Fruit fly (Drosophila melanogaster) whole organism, embryonic: ENCODE results near the gene CG10011.

Experiments used
- Adf1 ChIP-seq: fragments of 200-800 bp; sonication (Bioruptor generic); IDR thresholded peaks from 2 replicates; pipeline ENCODE4 v1.3.6; 2022; ENCODE audit warnings: missing biosample characterization, missing genetic modification characterization
- Awh ChIP-seq: fragments of 200-800 bp; sonication (Bioruptor generic); IDR thresholded peaks from 2 replicates; pipeline ENCODE4, ENCODE4 v1.3.6; 2022; ENCODE audit warnings: missing biosample characterization, missing genetic modification characterization
- CG10979 ChIP-seq: fragments of 200-800 bp; sonication (Bioruptor generic); optimal IDR thresholded peaks from 2 replicates; lab custom pipeline; 2018; ENCODE audit warnings: missing biosample characterization, mild to moderate bottlenecking, missing genetic modification characterization, moderate library complexity
- CG11723 ChIP-seq: fragments of 200-800 bp; sonication (Bioruptor generic); optimal IDR thresholded peaks from 2 replicates; lab custom pipeline; 2017; ENCODE audit warnings: missing biosample characterization, mild to moderate bottlenecking, missing genetic modification characterization
- CG12391 ChIP-seq: fragments of 200-800 bp; sonication (Bioruptor generic); optimal IDR thresholded peaks from 3 replicates; lab custom pipeline; 2018; ENCODE audit warnings: missing biosample characterization, mild to moderate bottlenecking, missing genetic modification characterization, moderate library complexity
- CG12769 ChIP-seq: fragments of 200-800 bp; sonication (Bioruptor generic); optimal IDR thresholded peaks from 2 replicates; lab custom pipeline; 2019; ENCODE audit warnings: missing biosample characterization, mild to moderate bottlenecking, missing genetic modification characterization, moderate library complexity
- CG14710 ChIP-seq: fragments of 200-800 bp; sonication (Bioruptor generic); optimal IDR thresholded peaks from 3 replicates; lab custom pipeline; 2019; ENCODE audit warnings: missing biosample characterization, mild to moderate bottlenecking, missing genetic modification characterization, moderate library complexity
- CG1602 ChIP-seq: fragments of 200-800 bp; sonication (Bioruptor generic); optimal IDR thresholded peaks from 3 replicates; lab custom pipeline; 2016; ENCODE audit warnings: missing biosample characterization, missing genetic modification characterization
- CG1603 ChIP-seq: fragments of 200-800 bp; sonication (Bioruptor generic); optimal IDR thresholded peaks from 2 replicates; lab custom pipeline; 2019; ENCODE audit warnings: missing biosample characterization, mild to moderate bottlenecking, missing genetic modification characterization, moderate library complexity
- CG1647 ChIP-seq: fragments of 200-800 bp; sonication (Bioruptor generic); optimal IDR thresholded peaks from 3 replicates; lab custom pipeline; 2016; ENCODE audit warnings: missing biosample characterization, missing genetic modification characterization
- CG16815 ChIP-seq: fragments of 200-800 bp; sonication (Bioruptor generic); optimal IDR thresholded peaks from 3 replicates; lab custom pipeline; 2017; ENCODE audit warnings: missing biosample characterization, mild to moderate bottlenecking, missing genetic modification characterization
- CG17361 ChIP-seq: fragments of 200-800 bp; sonication (Bioruptor generic); IDR thresholded peaks from 3 replicates; pipeline ENCODE4 v1.3.6; 2022; ENCODE audit warnings: missing biosample characterization, missing genetic modification characterization
- CG1792 ChIP-seq: fragments of 200-800 bp; sonication (Bioruptor generic); optimal IDR thresholded peaks from 2 replicates; lab custom pipeline; 2016; ENCODE audit warnings: missing biosample characterization, missing genetic modification characterization
- CG18011 ChIP-seq: fragments of 200-800 bp; sonication (Bioruptor generic); optimal IDR thresholded peaks from 2 replicates; lab custom pipeline; 2017; ENCODE audit warnings: missing biosample characterization, missing genetic modification characterization, mild to moderate bottlenecking, moderate library complexity, missing genotype
- CG18262 ChIP-seq: fragments of 200-800 bp; optimal IDR thresholded peaks from 3 replicates; lab custom pipeline; 2019; ENCODE audit warnings: missing biosample characterization, mild to moderate bottlenecking, missing genetic modification characterization, moderate library complexity
- CG18764 ChIP-seq: fragments of 200-800 bp; sonication (Bioruptor generic); optimal IDR thresholded peaks from 3 replicates; lab custom pipeline; 2016; ENCODE audit warnings: missing biosample characterization, missing genetic modification characterization
- CG30403 ChIP-seq: fragments of 200-800 bp; sonication (Bioruptor generic); optimal IDR thresholded peaks from 3 replicates; lab custom pipeline; 2016; ENCODE audit warnings: missing biosample characterization, missing genetic modification characterization
- CG30431 ChIP-seq: fragments of 200-800 bp; sonication (Bioruptor generic); optimal IDR thresholded peaks from 2 replicates; lab custom pipeline; 2017; ENCODE audit warnings: missing biosample characterization, missing genetic modification characterization
- CG33213 ChIP-seq: fragments of 200-800 bp; sonication (Bioruptor generic); optimal IDR thresholded peaks from 3 replicates; lab custom pipeline; 2016; ENCODE audit warnings: missing biosample characterization, missing genetic modification characterization
- CG34224 ChIP-seq: fragments of 200-800 bp; sonication (Bioruptor generic); IDR thresholded peaks from 3 replicates; pipeline ENCODE4 v1.3.6; 2022; ENCODE audit warnings: missing biosample characterization, missing genetic modification characterization; ENCODE audit not compliant: partially characterized antibody
- CG3847 ChIP-seq: fragments of 200-800 bp; sonication (Bioruptor generic); IDR thresholded peaks from 2 replicates; pipeline ENCODE4 v1.3.6; 2022; ENCODE audit warnings: missing biosample characterization, missing genetic modification characterization
- CG3995 ChIP-seq: fragments of 200-800 bp; sonication (Bioruptor generic); optimal IDR thresholded peaks from 3 replicates; lab custom pipeline; 2016; ENCODE audit warnings: missing biosample characterization, missing genetic modification characterization
- CG42726 ChIP-seq: fragments of 200-800 bp; sonication (Bioruptor generic); IDR thresholded peaks from 2 replicates; pipeline ENCODE4 v1.3.6; 2022; ENCODE audit warnings: missing biosample characterization, missing genetic modification characterization; ENCODE audit not compliant: partially characterized antibody
- CG6689 ChIP-seq: fragments of 200-800 bp; sonication (Bioruptor generic); IDR thresholded peaks from 2 replicates; pipeline ENCODE4 v1.3.6; 2022; ENCODE audit warnings: missing biosample characterization, missing genetic modification characterization
- CG6765 ChIP-seq: fragments of 200-800 bp; sonication (Bioruptor generic); optimal IDR thresholded peaks from 3 replicates; lab custom pipeline; 2017; ENCODE audit warnings: missing biosample characterization, mild to moderate bottlenecking, missing genetic modification characterization
- CG7271 ChIP-seq: fragments of 200-800 bp; sonication (Bioruptor generic); optimal IDR thresholded peaks from 2 replicates; lab custom pipeline; 2018; ENCODE audit warnings: missing biosample characterization, mild to moderate bottlenecking, missing genetic modification characterization, moderate library complexity
- CG8388 ChIP-seq: fragments of 200-800 bp; sonication (Bioruptor generic); optimal IDR thresholded peaks from 2 replicates; lab custom pipeline; 2019; ENCODE audit warnings: missing biosample characterization, mild to moderate bottlenecking, missing genetic modification characterization, moderate library complexity
- D ChIP-seq, 2 experiments: fragments of 200-800 bp in 1 of 2; fragments of >200 bp in 1 of 2; sonication (Bioruptor generic) in 1 of 2; optimal IDR thresholded peaks; 2 replicates in 1 of 2; 3 replicates in 1 of 2; lab custom pipeline; 2017; ENCODE audit warnings: mild to moderate bottlenecking in 1 of 2, missing biosample characterization in 1 of 2, missing genetic modification characterization in 1 of 2, missing genetic modification reagents in 1 of 2
- D19A ChIP-seq: fragments of 200-800 bp; optimal IDR thresholded peaks from 3 replicates; lab custom pipeline; 2019; ENCODE audit warnings: missing biosample characterization, mild to moderate bottlenecking, missing genetic modification characterization, moderate library complexity
- Dip3 ChIP-seq: fragments of 200-800 bp; sonication (Bioruptor generic); optimal IDR thresholded peaks from 3 replicates; lab custom pipeline; 2016; ENCODE audit warnings: missing biosample characterization, missing genetic modification characterization
- H2.0 ChIP-seq: fragments of 200-800 bp; sonication (Bioruptor generic); IDR thresholded peaks from 2 replicates; pipeline ENCODE4 v1.3.6; 2022; ENCODE audit warnings: missing biosample characterization, missing genetic modification characterization
- Hr39 ChIP-seq: fragments of >200 bp; optimal IDR thresholded peaks from 2 replicates; lab custom pipeline; 2017
- Hsf ChIP-seq: fragments of 200-800 bp; sonication (Bioruptor generic); optimal IDR thresholded peaks from 3 replicates; lab custom pipeline; 2016; ENCODE audit warnings: missing biosample characterization, missing genetic modification characterization
- Med ChIP-seq: fragments of 200-800 bp; sonication (Bioruptor generic); peaks from one replicate; lab custom pipeline; 2016; ENCODE audit warnings: missing biosample characterization, missing genetic modification characterization, mild to moderate bottlenecking, inconsistent platforms, moderate library complexity
- Ravus ChIP-seq: fragments of 200-800 bp; sonication (Bioruptor generic); IDR thresholded peaks from 2 replicates; pipeline ENCODE4 v1.3.6; 2022; ENCODE audit warnings: missing biosample characterization, missing genetic modification characterization
- Rfx ChIP-seq: fragments of 200-800 bp; sonication (Bioruptor generic); IDR thresholded peaks from 2 replicates; pipeline ENCODE4 v1.3.6; 2022; ENCODE audit warnings: missing biosample characterization, missing genetic modification characterization
- Sin3A ChIP-seq: fragments of >200 bp; optimal IDR thresholded peaks from 2 replicates; lab custom pipeline; 2018
- Sox100B ChIP-seq: fragments of 200-800 bp; sonication (Bioruptor generic); optimal IDR thresholded peaks from 3 replicates; lab custom pipeline; 2018; ENCODE audit warnings: missing biosample characterization, mild to moderate bottlenecking, missing genetic modification characterization
- az2 ChIP-seq: fragments of 200-800 bp; sonication (Bioruptor generic); optimal IDR thresholded peaks from 3 replicates; lab custom pipeline; 2016; ENCODE audit warnings: missing biosample characterization, missing genetic modification characterization
- bsh ChIP-seq, 2 experiments: fragments of 200-800 bp; sonication (Bioruptor generic); optimal IDR thresholded peaks; 2 replicates each; lab custom pipeline; 2017 to 2018; ENCODE audit warnings: mild to moderate bottlenecking in 2 of 2, missing biosample characterization in 2 of 2, missing genetic modification characterization in 2 of 2, moderate library complexity in 1 of 2
- dimm ChIP-seq: fragments of 200-800 bp; sonication (Bioruptor generic); IDR thresholded peaks from 2 replicates; pipeline ENCODE4 v1.3.6; 2022; ENCODE audit warnings: missing biosample characterization, missing genetic modification characterization
- emc ChIP-seq: fragments of 200-800 bp; sonication (Bioruptor generic); optimal IDR thresholded peaks from 2 replicates; lab custom pipeline; 2016; ENCODE audit warnings: missing biosample characterization, missing genetic modification characterization
- esg ChIP-seq: fragments of 200-800 bp; sonication (Bioruptor generic); conservative IDR thresholded peaks from 2 replicates; pipeline ENCODE4 v1.3.6; 2022; ENCODE audit warnings: missing biosample characterization, missing genetic modification characterization
- eve ChIP-seq, 2 experiments: fragments of >200 bp; optimal IDR thresholded peaks; 2 replicates each; lab custom pipeline; 2017; ENCODE audit warnings: missing biosample characterization in 2 of 2, missing genetic modification characterization in 2 of 2
- fd102C ChIP-seq: fragments of 200-800 bp; sonication (Bioruptor generic); optimal IDR thresholded peaks from 2 replicates; lab custom pipeline; 2018; ENCODE audit warnings: missing biosample characterization, mild to moderate bottlenecking, missing genetic modification characterization, moderate library complexity
- grau ChIP-seq: fragments of 200-800 bp; optimal IDR thresholded peaks from 3 replicates; lab custom pipeline; 2019; ENCODE audit warnings: missing biosample characterization, mild to moderate bottlenecking, missing genetic modification characterization, moderate library complexity
- otp ChIP-seq: fragments of 200-800 bp; sonication (Bioruptor generic); IDR thresholded peaks from 3 replicates; pipeline ENCODE4, ENCODE4 v1.3.6; 2022; ENCODE audit warnings: missing biosample characterization, missing genetic modification characterization
- sens ChIP-seq: fragments of 200-800 bp; sonication (Bioruptor generic); peaks from one replicate; lab custom pipeline; 2016; ENCODE audit warnings: missing biosample characterization, missing genetic modification characterization
- seq ChIP-seq: fragments of 200-800 bp; sonication (Bioruptor generic); IDR thresholded peaks from 2 replicates; pipeline ENCODE4 v1.3.6; 2022; ENCODE audit warnings: missing biosample characterization, missing genetic modification characterization
- sisA ChIP-seq: fragments of 200-800 bp; sonication (Bioruptor generic); IDR thresholded peaks from 2 replicates; pipeline ENCODE4 v1.3.6; 2022; ENCODE audit warnings: missing biosample characterization, missing genetic modification characterization
- stwl ChIP-seq: fragments of 200-800 bp; sonication (Bioruptor generic); optimal IDR thresholded peaks from 3 replicates; lab custom pipeline; 2018; ENCODE audit warnings: missing biosample characterization, mild to moderate bottlenecking, missing genetic modification characterization, moderate library complexity

CG10011 gene

DNA sequence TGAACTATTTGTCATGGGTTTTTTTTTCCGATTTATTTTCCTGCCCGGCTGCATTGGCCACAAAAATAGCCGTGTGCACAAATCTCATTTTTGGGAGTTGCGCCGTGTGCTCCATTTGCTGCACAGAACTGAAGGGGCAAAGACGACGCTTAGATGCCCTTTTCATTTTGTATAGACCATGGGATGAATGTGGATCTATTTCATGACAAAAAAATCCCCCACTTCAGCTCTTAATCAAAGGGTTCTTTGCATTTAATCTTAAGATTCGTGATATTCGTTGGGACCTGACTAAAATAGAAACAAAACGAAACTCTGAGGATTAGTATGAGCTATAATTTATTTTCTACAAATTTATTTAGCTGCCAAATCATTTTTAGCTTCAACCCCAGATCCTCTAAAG, 4.8 kb downstream of the CG10011 start (continued):
- TF ChIP-seq Ravus (no peak), bsh (GFP tag; optimal IDR thresholded peaks at IDR 0.05; lab: Kevin White, UChicago) (peak in 1 of 2 experiments; percentile 11), stwl (tag; lab: Kevin White, UChicago) (no peak), dimm (no peak), CG42726 (GFP tag; lab: Robert Waterston, UW) (no peak), sisA (GFP tag; lab: Robert Waterston, UW) (0 out of 2 replicates have a peak, but pooled peaks have one; percentile 9), eve (GFP tag; optimal IDR thresholded peaks at IDR 0.05; lab: Kevin White, UChicago) (no peak), CG3995 (no peak), CG30431 (GFP tag; lab: Kevin White, UChicago) (no peak), Med (peak; percentile 10), Hr39 (no peak), CG6765 (GFP tag; lab: Kevin White, UChicago) (no peak), CG34224 (GFP tag; lab: Robert Waterston, UW) (no peak), CG12391 (tag; lab: Kevin White, UChicago) (no peak), CG3847 (GFP tag; lab: Robert Waterston, UW) (no peak), CG8388 (GFP tag; lab: Kevin White, UChicago) (no peak), Awh (GFP tag; lab: Robert Waterston, UW) (no peak), CG1647 (no peak), CG1603 (no peak), H2.0 (GFP tag; lab: Robert Waterston, UW) (no peak), CG10979 (peak; percentile 28), CG18764 (no peak), CG17361 (0 out of 3 replicates have a peak, but pooled peaks have one; percentile 26), seq (GFP tag; lab: Robert Waterston, UW) (no peak), Hsf (GFP tag; lab: Kevin White, UChicago) (no peak), emc (no peak), Dip3 (GFP tag; lab: Kevin White, UChicago) (no peak), CG1792 (GFP tag; lab: Kevin White, UChicago) (no peak), CG18011 (GFP tag; lab: Kevin White, UChicago) (no peak), Adf1 (GFP tag; lab: Robert Waterston, UW) (no peak), az2 (no peak), sens (GFP tag; lab: Kevin White, UChicago) (peak; percentile 39), CG14710 (tag; lab: Kevin White, UChicago) (peak; percentile 24), otp (GFP tag; lab: Robert Waterston, UW) (no peak), Sin3A (lab: Kevin White, UChicago) (no peak), Rfx (GFP tag; lab: Robert Waterston, UW) (no peak), CG33213 (GFP tag; lab: Kevin White, UChicago) (no peak), fd102C (GFP tag; lab: Kevin White, UChicago) (no peak), esg (GFP tag; lab: Robert Waterston, UW) (no peak)

DNA sequence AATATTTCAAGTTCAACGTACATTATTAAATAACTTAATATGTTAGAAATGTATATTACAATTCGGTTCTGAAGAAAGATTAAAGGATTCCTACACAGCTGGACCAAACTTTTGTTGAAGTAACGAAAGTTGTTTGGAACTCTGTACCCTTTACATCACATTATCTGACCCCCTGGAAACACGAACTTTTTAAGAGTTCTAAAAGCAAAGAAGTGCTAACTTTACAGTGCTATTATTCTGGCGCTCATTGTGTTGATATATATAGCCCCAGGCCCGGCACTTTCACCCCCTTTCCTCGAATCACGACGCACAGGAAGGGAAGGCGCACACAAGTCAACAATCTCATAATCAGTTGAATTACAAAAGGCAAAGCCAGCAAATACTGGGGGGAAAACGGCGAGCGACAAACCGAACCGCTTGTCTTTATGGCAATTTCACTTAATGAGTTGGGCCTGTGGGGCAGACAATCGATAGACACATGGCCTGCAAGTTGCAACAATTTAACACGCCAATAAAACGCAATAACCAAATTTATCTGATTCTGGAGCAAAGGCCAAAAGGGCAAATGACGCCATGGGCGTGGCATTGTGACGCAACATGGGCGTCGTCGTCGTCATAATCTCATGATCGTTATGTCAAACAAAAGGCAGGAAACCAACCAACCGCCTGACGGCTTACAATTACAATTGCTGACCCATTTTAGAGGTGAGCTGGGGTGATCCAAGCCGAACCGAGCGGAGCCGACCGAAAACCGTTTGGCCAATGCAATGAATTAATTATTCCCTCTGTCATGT, 5.5 kb downstream of the CG10011 start:
- TF ChIP-seq Sox100B (GFP tag; lab: Kevin White, UChicago) (peak; percentile 41), CG30403 (GFP tag; lab: Kevin White, UChicago) (peak; percentile 20), CG11723 (GFP tag; lab: Kevin White, UChicago) (peak; percentile 11), CG16815 (GFP tag; lab: Kevin White, UChicago) (no peak), CG18262 (tag; lab: Kevin White, UChicago) (peak; percentile 63), D19A (tag; lab: Kevin White, UChicago) (peak; percentile 29), dimm (no peak), CG17361 (peak; percentile 53; the same call in 1 of the 3 replicates), grau (tag; lab: Kevin White, UChicago) (peak; percentile 23), CG12769 (tag; lab: Kevin White, UChicago) (peak; percentile 11), CG7271 (no peak), eve (GFP tag; optimal IDR thresholded peaks at IDR 0.05; lab: Kevin White, UChicago) (peak in 1 of 2 experiments; percentile 29), CG1602 (GFP tag; lab: Kevin White, UChicago) (no peak), D (optimal IDR thresholded peaks at IDR 0.05; lab: Kevin White, UChicago) (no peak), D (GFP tag; optimal IDR thresholded peaks at IDR 0.05; lab: Kevin White, UChicago) (peak; percentile 45), CG6689 (0 out of 2 replicates have a peak, but pooled peaks have one; percentile 22)
